Worm (Caenorhabditis elegans) whole organism, mixed stage, embryonic: Measurements from ENCODE around the gene H11E01.2.

Source experiments
- M03D4.4 ChIP-seq: sonication (generic microtip); optimal IDR thresholded peaks from 2 replicates; lab custom pipeline; 2017; ENCODE audit warnings: mild to moderate bottlenecking, missing genetic modification characterization, missing compliant biosample characterization
- blmp-1 ChIP-seq: fragments of 150-350 bp; optimal IDR thresholded peaks from 2 replicates; lab custom pipeline; 2014; ENCODE audit warnings: missing biosample characterization, missing genetic modification characterization
- ceh-39 ChIP-seq: fragments of 150-350 bp; optimal IDR thresholded peaks from 2 replicates; lab custom pipeline; 2014; ENCODE audit warnings: missing biosample characterization, missing genetic modification characterization
- ceh-43 ChIP-seq: fragments of 200-800 bp; sonication (Bioruptor generic); optimal IDR thresholded peaks from 2 replicates; lab custom pipeline; 2018; ENCODE audit warnings: mild to moderate bottlenecking, missing genetic modification characterization, moderate library complexity, missing compliant biosample characterization
- ceh-83 ChIP-seq: fragments of 200-800 bp; sonication (Bioruptor generic); optimal IDR thresholded peaks from 2 replicates; lab custom pipeline; 2018; ENCODE audit warnings: mild to moderate bottlenecking, missing genetic modification characterization, missing compliant biosample characterization
- ces-1 ChIP-seq: fragments of 150-350 bp; optimal IDR thresholded peaks from 2 replicates; lab custom pipeline; 2014; ENCODE audit warnings: missing biosample characterization, missing genetic modification reagents, missing genetic modification characterization
- cnd-1 ChIP-seq: fragments of 200-800 bp; sonication (Bioruptor generic); optimal IDR thresholded peaks from 2 replicates; lab custom pipeline; 2018; ENCODE audit warnings: mild to moderate bottlenecking, missing genetic modification characterization, missing compliant biosample characterization
- drap-1 ChIP-seq: fragments of 200-800 bp; sonication (Bioruptor generic); optimal IDR thresholded peaks from 3 replicates; lab custom pipeline; 2018; ENCODE audit warnings: mild to moderate bottlenecking, missing genetic modification characterization, missing compliant biosample characterization
- elt-1 ChIP-seq: sonication (generic microtip); optimal IDR thresholded peaks from 2 replicates; lab custom pipeline; 2017; ENCODE audit warnings: missing genetic modification characterization, mild to moderate bottlenecking, missing compliant biosample characterization, antibody characterized with exemption, moderate library complexity, borderline replicate concordance; ENCODE audit not compliant: insufficient read depth
- elt-3 ChIP-seq: fragments of 150-350 bp; optimal IDR thresholded peaks from 2 replicates; lab custom pipeline; 2014; ENCODE audit warnings: missing biosample characterization, missing genetic modification characterization
- ham-2 ChIP-seq: fragments of 200-800 bp; sonication (Bioruptor generic); optimal IDR thresholded peaks from 2 replicates; lab custom pipeline; 2018; ENCODE audit warnings: mild to moderate bottlenecking, missing genetic modification characterization, missing compliant biosample characterization
- hlh-1 ChIP-seq: fragments of 150-350 bp; optimal IDR thresholded peaks from 2 replicates; lab custom pipeline; 2014; ENCODE audit warnings: missing biosample characterization, missing genetic modification reagents, missing genetic modification characterization
- lin-13 ChIP-seq: fragments of 150-350 bp; optimal IDR thresholded peaks from 2 replicates; lab custom pipeline; 2014; ENCODE audit warnings: missing biosample characterization, missing genetic modification characterization
- lin-32 ChIP-seq: fragments of 200-800 bp; sonication (Bioruptor generic); optimal IDR thresholded peaks from 2 replicates; lab custom pipeline; 2018; ENCODE audit warnings: mild to moderate bottlenecking, missing genetic modification characterization, missing compliant biosample characterization
- lsy-2 ChIP-seq: fragments of 150-350 bp; optimal IDR thresholded peaks from 2 replicates; lab custom pipeline; 2014; ENCODE audit warnings: missing biosample characterization, missing genetic modification characterization
- mep-1 ChIP-seq: fragments of 150-350 bp; optimal IDR thresholded peaks from 2 replicates; lab custom pipeline; 2017; ENCODE audit warnings: missing biosample characterization, missing genetic modification reagents, missing genetic modification characterization, inconsistent platforms
- mls-2 ChIP-seq: sonication (generic microtip); optimal IDR thresholded peaks from 2 replicates; lab custom pipeline; 2016; ENCODE audit warnings: mild to moderate bottlenecking, missing genetic modification characterization, moderate library complexity, missing compliant biosample characterization
- nhr-12 ChIP-seq: fragments of 150-350 bp; optimal IDR thresholded peaks from 2 replicates; lab custom pipeline; 2014; ENCODE audit warnings: missing biosample characterization, missing genetic modification characterization
- nhr-2 ChIP-seq: fragments of 150-350 bp; optimal IDR thresholded peaks from 2 replicates; lab custom pipeline; 2014; ENCODE audit warnings: missing biosample characterization, missing genetic modification characterization
- nhr-237 ChIP-seq: fragments of 150-350 bp; optimal IDR thresholded peaks from 2 replicates; lab custom pipeline; 2014; ENCODE audit warnings: missing biosample characterization, missing genetic modification characterization
- nhr-28 ChIP-seq: fragments of 150-350 bp; optimal IDR thresholded peaks from 2 replicates; lab custom pipeline; 2014; ENCODE audit warnings: missing biosample characterization, missing genetic modification characterization
- pha-4 ChIP-seq: fragments of 150-350 bp; optimal IDR thresholded peaks from 2 replicates; lab custom pipeline; 2018; ENCODE audit warnings: missing biosample characterization, missing genetic modification reagents, missing genetic modification characterization
- sem-2 ChIP-seq: fragments of 200-800 bp; sonication (Bioruptor generic); optimal IDR thresholded peaks from 2 replicates; lab custom pipeline; 2018; ENCODE audit warnings: mild to moderate bottlenecking, missing genetic modification characterization, missing compliant biosample characterization
- snpc-4 ChIP-seq: fragments of 150-350 bp; optimal IDR thresholded peaks from 2 replicates; lab custom pipeline; 2014; ENCODE audit warnings: missing biosample characterization, missing genetic modification characterization
- sptf-1 ChIP-seq: sonication (generic microtip); optimal IDR thresholded peaks from 2 replicates; lab custom pipeline; 2017; ENCODE audit warnings: mild to moderate bottlenecking, missing genetic modification characterization, moderate library complexity, missing compliant biosample characterization
- tbx-8 ChIP-seq: fragments of 200-800 bp; sonication (Bioruptor generic); optimal IDR thresholded peaks from 2 replicates; lab custom pipeline; 2018; ENCODE audit warnings: mild to moderate bottlenecking, missing genetic modification characterization, moderate library complexity, missing compliant biosample characterization
- unc-120 ChIP-seq: sonication (generic microtip); optimal IDR thresholded peaks from 2 replicates; lab custom pipeline; 2017; ENCODE audit warnings: missing genetic modification characterization, missing compliant biosample characterization; ENCODE audit not compliant: poor library complexity, severe bottlenecking
- unc-39 ChIP-seq: fragments of 150-350 bp; optimal IDR thresholded peaks from 2 replicates; lab custom pipeline; 2014; ENCODE audit warnings: missing biosample characterization, missing genetic modification characterization
- unc-62 ChIP-seq: fragments of 150-350 bp; optimal IDR thresholded peaks from 2 replicates; lab custom pipeline; 2014; ENCODE audit warnings: missing biosample characterization, missing genetic modification reagents, missing genetic modification characterization
- zip-8 ChIP-seq: fragments of 150-350 bp; optimal IDR thresholded peaks from 2 replicates; lab custom pipeline; 2014; ENCODE audit warnings: missing biosample characterization, missing genetic modification characterization
- ztf-11 ChIP-seq: fragments of 150-350 bp; optimal IDR thresholded peaks from 2 replicates; lab custom pipeline; 2014; ENCODE audit warnings: missing biosample characterization, missing genetic modification characterization

Gene H11E01.2

DNA sequence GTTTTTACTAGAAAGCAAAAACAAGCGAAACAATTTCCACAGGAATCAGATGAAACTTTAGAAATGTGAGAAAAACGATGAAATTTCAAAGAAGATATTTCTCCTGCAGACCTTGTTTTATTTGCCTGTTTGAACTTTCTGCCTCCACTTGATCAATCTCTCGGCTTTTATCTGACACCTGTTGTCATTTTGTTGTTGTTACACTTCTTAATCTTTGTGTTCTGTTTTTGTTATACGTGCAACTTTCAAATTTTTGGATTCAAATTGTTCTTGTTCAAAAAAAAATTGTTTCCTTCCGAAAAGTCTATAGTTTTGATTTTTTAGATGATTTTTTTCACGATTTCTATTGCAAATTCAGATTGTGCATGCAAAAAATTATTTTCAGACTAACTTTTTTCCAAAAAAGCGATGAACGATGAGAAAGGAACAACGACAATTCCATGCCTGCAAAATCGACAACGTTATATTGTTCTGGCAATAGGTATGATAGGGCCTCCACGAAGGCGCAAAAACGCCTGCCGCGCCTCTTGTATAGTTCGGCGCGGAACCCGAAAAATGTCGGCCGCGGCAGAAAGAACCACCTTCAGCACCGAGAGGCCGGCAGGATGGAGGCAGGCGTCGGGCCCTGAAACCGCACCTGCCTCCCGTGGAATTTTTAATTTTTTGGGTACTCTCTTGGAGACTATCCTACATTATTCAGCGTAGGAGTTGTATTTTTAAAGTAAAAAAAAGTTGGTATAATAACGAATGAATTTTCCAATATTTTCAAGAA, at the start of gene H11E01.2:
Gene H11E01.2, plus strand, starts transcription at position 380 of the 772 bp plus-strand sequence.
- no peak for TF ChIP-seq ztf-11 (tag; lab: Kevin White, UChicago)
- peak; percentile 40 for TF ChIP-seq hlh-1 (tag; lab: Kevin White, UChicago)

- no peak for TF ChIP-seq unc-120 (tag; lab: Kevin White, UChicago)
- no peak for TF ChIP-seq ceh-83
- no peak for TF ChIP-seq unc-62
- TF ChIP-seq unc-39, result no peak
- TF ChIP-seq ceh-39 (tag; lab: Kevin White, UChicago), result no peak
- TF ChIP-seq ces-1 (GFP tag; lab: Kevin White, UChicago), result no peak
- TF ChIP-seq elt-1 (tag; lab: Kevin White, UChicago), result no peak
- no peak for TF ChIP-seq cnd-1 (tag; lab: Kevin White, UChicago)
- no peak for TF ChIP-seq snpc-4 (tag; lab: Kevin White, UChicago)
- TF ChIP-seq sptf-1, result no peak
- no peak for TF ChIP-seq lsy-2 (tag; lab: Kevin White, UChicago)
- no peak for TF ChIP-seq elt-3 (tag; lab: Kevin White, UChicago)
- TF ChIP-seq ceh-43 (GFP tag; lab: Kevin White, UChicago), result no peak
- no peak for TF ChIP-seq lin-32 (GFP tag; lab: Kevin White, UChicago)
- TF ChIP-seq nhr-28 (tag; lab: Kevin White, UChicago), result no peak
- no peak for TF ChIP-seq nhr-12 (tag; lab: Kevin White, UChicago)
- no peak for TF ChIP-seq drap-1 (GFP tag; lab: Kevin White, UChicago)
- no peak for TF ChIP-seq blmp-1 (tag; lab: Kevin White, UChicago)
- no peak for TF ChIP-seq nhr-237
Observed at ce11 chrX:1571949-1572348, 48.9 kb upstream of the H11E01.2 start, which contains the start of gene H02F09.2. TSS of gene H02F09.2 (plus strand) at chrX:1572249.

DNA sequence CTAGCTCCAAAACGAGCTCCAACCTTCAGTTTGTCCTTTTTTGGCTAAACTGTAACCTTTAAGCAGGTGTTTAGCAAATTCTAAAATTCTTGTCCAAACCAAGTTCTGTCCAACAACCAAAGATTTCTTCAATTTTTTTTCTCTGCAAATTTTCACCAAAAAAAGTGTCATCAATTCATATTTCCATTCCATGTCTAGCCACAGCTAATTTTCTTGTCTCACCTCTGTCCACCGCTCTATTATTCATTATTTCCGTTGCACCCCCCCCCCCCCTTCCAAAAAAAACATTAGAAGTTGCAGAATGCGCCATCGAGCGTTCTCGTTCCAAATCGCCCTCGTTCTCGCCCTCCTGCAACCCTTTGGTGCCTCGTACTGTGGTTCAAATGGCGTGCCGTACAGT, 44.5 kb upstream of the H11E01.2 start, which contains the start of gene wrt-9:
Gene wrt-9, plus strand, starts transcription at position 301 of the 400 bp plus-strand sequence.
- TF ChIP-seq sem-2 (GFP tag; lab: Kevin White, UChicago) (no peak), ceh-83 (no peak), tbx-8 (GFP tag; lab: Kevin White, UChicago) (no peak), elt-1 (tag; lab: Kevin White, UChicago) (no peak), ces-1 (GFP tag; lab: Kevin White, UChicago) (no peak), unc-120 (tag; lab: Kevin White, UChicago) (no peak)

ce11 chrX:1578682-1579081, 42.2 kb upstream of the H11E01.2 start:
- no peak for TF ChIP-seq nhr-12 (tag; lab: Kevin White, UChicago)
- no peak for TF ChIP-seq elt-3 (tag; lab: Kevin White, UChicago)
- no peak for TF ChIP-seq nhr-237
- TF ChIP-seq snpc-4 (tag; lab: Kevin White, UChicago), result no peak
- no peak for TF ChIP-seq pha-4 (tag; lab: Kevin White, UChicago)
- TF ChIP-seq tbx-8 (GFP tag; lab: Kevin White, UChicago), result no peak
- TF ChIP-seq ceh-43 (GFP tag; lab: Kevin White, UChicago), result peak; percentile 19
- peak; percentile 33 for TF ChIP-seq hlh-1 (tag; lab: Kevin White, UChicago)
- TF ChIP-seq sptf-1, result peak; percentile 54
- TF ChIP-seq lin-13 (tag; lab: Kevin White, UChicago), result no peak
- peak; percentile 15 for TF ChIP-seq M03D4.4
- TF ChIP-seq mls-2 (tag; lab: Kevin White, UChicago), result peak; percentile 39
- TF ChIP-seq cnd-1 (tag; lab: Kevin White, UChicago), result no peak
- peak; percentile 47 for TF ChIP-seq unc-120 (tag; lab: Kevin White, UChicago)
- no peak for TF ChIP-seq unc-39
- TF ChIP-seq ham-2 (GFP tag; lab: Kevin White, UChicago), result peak; percentile 77
- no peak for TF ChIP-seq lsy-2 (tag; lab: Kevin White, UChicago)
- no peak for TF ChIP-seq mep-1 (tag; lab: Kevin White, UChicago)
- TF ChIP-seq nhr-2, result no peak
- no peak for TF ChIP-seq ceh-83
- no peak for TF ChIP-seq zip-8
- peak; percentile 72 for TF ChIP-seq blmp-1 (tag; lab: Kevin White, UChicago)
- no peak for TF ChIP-seq ces-1 (GFP tag; lab: Kevin White, UChicago)
- no peak for TF ChIP-seq lin-32 (GFP tag; lab: Kevin White, UChicago)
- TF ChIP-seq, all 35 proteins: peak for 8
